Fruit fly (Drosophila melanogaster) ovary, adult (tissue): ENCODE measurements around the gene iav.
A peak's percentile ranks its signal among the peaks of the same experiment; 100 is the strongest.

ENCODE experiments used
- CG17801 ChIP-seq: fragments of 200-800 bp; optimal IDR thresholded peaks from 2 replicates; lab custom pipeline; 2019; ENCODE audit warnings: missing biosample characterization, mild to moderate bottlenecking, missing genetic modification characterization, moderate library complexity; ENCODE audit not compliant: partially characterized antibody

The iav gene

dm6 chrX:6813678-6814077 is at the start of gene iav:
iav (plus strand) TSS chrX:6813978.
- TF ChIP-seq CG17801 (GFP tag; lab: Kevin White, UChicago): no peak

dm6 chrX:6770924-6771323 is 42.9 kb upstream of the iav start, which contains the start of gene Coq7:
Coq7 (plus strand) TSS chrX:6771225.
- TF ChIP-seq CG17801 (GFP tag; lab: Kevin White, UChicago): peak; percentile 90

DNA sequence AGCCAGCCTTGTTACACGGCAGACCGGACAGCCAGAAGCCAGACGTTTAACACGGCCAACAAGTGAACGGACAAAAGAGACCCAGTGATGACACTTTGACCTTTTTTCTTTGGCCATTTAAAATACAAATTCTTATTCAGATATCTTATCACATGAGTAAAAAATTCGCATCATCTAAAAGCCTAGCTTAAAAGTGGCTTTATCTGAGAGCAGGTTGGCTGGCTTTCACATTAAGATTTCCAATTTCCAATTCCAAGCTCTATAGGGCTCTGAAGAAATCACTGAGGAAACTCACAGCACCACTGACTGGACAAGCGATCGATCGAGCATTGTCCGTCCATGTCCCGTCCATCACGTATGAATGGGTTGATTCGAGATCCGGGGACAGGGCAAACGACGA is 38.2 kb upstream of the iav start:
- TF ChIP-seq CG17801 (GFP tag; lab: Kevin White, UChicago): no peak

dm6 chrX:6776274-6776673 is 37.5 kb upstream of the iav start:
- no peak for TF ChIP-seq CG17801 (GFP tag; lab: Kevin White, UChicago)

dm6 chrX:6776934-6777333 is 36.8 kb upstream of the iav start:
- no peak for TF ChIP-seq CG17801 (GFP tag; lab: Kevin White, UChicago)

DNA sequence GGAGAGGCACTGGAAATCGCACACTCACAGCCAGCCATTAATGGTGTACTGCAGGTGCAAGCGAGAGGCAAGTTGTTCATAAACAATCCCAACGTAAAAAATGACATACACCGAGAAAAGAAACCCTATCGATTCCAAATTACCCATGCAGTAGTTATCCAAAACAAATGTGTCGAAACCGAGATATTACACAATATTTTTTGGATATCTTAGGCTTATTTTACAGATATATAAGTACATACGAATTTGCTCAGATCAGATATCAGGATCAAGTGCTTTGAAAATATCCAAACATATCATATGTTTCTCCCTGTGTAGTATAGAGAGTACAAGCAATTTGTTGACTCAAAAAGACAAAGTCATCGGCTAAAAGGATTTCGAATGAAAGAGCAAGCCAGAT is 36.4 kb upstream of the iav start:
- TF ChIP-seq CG17801 (GFP tag; lab: Kevin White, UChicago): no peak

DNA sequence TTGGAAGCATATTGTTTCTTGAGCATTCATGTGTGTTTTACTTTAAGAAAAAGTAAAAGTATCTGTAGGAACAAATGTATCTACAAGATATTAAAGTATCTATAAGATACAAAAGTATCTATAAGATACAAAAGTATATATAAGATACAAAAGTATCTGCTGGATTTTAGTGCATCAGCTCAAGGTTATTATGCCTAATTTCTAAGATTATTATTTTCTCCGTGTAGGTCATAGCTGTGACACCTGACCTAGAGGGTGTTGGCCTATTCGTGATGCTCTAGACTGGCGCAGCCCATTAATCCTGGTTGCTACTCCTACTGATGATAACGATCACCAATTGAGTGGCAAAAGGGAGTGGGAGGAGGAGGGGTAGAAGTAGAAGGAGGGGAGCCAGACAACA is 35.7 kb upstream of the iav start:
- no peak for TF ChIP-seq CG17801 (GFP tag; lab: Kevin White, UChicago)

dm6 chrX:6778780-6779179 is 35.0 kb upstream of the iav start:
- no peak for TF ChIP-seq CG17801 (GFP tag; lab: Kevin White, UChicago)

DNA sequence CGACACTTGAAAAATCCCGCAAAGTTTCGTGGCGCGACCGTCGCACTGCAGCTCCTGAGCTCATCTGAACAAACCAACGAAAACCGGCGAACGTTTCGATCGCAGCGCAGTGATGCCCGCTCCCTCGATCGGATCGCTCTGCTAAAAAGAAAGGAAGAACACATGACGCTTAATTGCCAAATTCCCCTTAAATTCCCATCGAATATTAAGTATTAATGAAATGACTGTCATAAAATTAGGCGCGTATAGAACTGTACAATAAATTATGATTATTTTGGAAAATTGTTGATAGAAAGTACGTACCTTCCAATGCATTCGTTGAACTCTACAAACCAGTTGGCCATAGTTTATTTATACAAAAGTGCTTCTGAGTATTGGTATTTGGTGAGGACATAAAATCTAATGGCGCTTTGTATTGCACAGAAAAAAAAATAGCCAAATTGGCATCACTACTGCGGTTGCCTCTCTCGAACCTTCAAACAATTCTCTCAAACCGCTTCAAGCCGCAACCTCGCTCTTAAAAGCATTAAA is 34.1 kb upstream of the iav start, which contains the start of gene shf:
shf (minus strand) TSS at position 51 of the 531 bp plus-strand sequence.
- no peak for TF ChIP-seq CG17801 (GFP tag; lab: Kevin White, UChicago)

dm6 chrX:6790944-6791343 is 22.8 kb upstream of the iav start:
- TF ChIP-seq CG17801 (GFP tag; lab: Kevin White, UChicago): no peak

DNA sequence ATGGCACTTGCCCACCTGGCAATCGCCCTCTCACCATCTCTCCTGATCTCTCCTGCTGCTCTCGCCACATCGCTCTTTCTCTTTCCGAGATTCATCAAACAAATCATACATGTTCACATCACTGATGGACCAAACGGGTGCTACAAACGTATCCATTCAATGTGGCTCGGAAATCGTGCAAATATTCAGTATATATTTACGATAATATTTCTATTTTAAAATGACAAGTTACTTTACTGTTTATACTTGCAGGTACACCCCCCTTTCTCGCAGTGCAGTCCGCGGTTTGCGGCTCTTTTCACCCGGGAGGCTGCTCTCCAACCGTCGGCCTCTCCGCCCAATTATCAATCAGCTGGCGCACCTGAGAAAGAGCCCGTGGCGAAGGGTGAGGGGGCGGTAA is 22.2 kb upstream of the iav start:
- TF ChIP-seq CG17801 (GFP tag; lab: Kevin White, UChicago): no peak

DNA sequence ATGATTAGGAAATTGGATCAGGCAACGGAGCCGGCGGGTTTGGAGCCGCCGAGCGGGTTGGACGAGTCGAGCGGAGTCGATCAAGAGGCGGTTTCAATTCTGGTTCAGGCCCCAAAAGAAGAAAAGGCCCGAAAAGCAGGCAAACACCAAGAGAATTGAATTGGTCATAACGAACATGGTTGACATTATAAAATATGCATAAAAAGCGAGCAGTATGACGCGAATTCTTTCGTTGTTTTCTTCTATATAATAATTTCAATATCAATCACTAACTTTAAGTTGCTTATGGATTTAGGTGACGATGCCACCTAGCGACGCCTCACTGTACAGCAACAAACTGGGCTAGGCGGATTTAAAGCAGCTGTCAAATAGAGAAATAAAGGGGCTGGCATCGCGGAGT is 20.9 kb upstream of the iav start:
- TF ChIP-seq CG17801 (GFP tag; lab: Kevin White, UChicago): no peak

DNA sequence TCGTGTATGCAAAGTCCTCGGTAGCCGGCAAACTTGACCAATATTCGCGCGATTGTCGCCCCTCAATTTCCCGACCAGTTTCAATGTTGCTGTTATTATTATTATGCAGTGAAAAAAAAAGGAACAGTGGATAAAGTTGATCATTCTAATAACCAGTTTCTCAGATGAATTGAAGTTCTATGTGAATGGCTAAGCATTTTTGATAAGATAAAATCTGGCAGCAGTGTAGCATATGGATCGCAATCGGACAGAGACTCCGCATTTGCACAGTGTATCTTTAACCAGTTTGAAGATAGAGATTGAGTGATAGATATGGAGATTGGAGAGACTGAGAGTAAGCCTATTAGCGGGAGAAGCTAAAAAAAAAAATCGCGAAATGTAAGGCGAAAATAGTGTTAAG is 20.4 kb upstream of the iav start:
- TF ChIP-seq CG17801 (GFP tag; lab: Kevin White, UChicago): no peak

DNA sequence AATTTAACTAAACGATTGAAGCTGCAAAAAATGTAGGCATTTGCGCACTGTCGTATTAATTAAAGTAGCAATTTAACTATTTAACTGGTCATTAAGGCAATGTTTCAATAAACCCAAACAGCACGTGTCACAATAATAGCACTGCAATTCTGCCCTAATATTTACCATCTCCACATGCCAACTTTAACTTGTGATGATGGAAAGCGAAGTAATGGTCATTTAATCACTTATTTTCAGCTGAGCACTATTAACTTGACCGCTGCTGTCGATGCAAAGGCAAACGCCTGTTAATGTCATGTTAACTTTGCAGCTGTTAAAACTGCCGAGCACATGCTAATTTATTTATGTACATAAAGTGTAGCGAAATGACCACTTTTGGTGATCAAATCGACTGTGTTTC is 19.6 kb upstream of the iav start:
- TF ChIP-seq CG17801 (GFP tag; lab: Kevin White, UChicago): peak; percentile 65

DNA sequence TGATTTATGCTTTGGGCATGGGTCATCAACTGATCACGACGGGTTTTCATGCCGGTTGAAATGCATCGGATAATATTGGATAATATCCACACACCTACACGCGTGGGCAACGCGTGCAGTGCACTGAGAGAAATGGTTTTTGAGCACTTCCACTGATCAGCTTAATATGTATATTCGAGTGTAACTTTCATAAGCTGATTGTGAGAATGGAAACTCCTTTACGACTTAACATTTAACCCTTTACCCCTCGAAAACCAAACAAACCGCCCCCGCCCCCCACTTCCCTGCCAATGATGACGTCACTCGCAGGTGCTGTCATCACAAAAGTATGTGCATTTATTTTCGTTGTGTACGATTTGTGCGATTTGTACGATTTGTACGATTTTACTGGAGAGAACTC is 19.0 kb upstream of the iav start:
- no peak for TF ChIP-seq CG17801 (GFP tag; lab: Kevin White, UChicago)

- no peak for TF ChIP-seq CG17801 (GFP tag; lab: Kevin White, UChicago)
Measured at dm6 chrX:6795987-6796691, 17.6 kb upstream of the iav start.
